Worm (Caenorhabditis elegans) whole organism, early embryonic: ENCODE results near the gene T19C9.10.

ENCODE experiments used
- B0310.2 ChIP-seq: sonication (generic microtip); optimal IDR thresholded peaks from 2 replicates; lab custom pipeline; 2016; ENCODE audit warnings: mild to moderate bottlenecking, missing genetic modification characterization, missing compliant biosample characterization
- ama-1 ChIP-seq: fragments of 150-350 bp; optimal IDR thresholded peaks from 2 replicates; lab custom pipeline; 2014

DNA sequence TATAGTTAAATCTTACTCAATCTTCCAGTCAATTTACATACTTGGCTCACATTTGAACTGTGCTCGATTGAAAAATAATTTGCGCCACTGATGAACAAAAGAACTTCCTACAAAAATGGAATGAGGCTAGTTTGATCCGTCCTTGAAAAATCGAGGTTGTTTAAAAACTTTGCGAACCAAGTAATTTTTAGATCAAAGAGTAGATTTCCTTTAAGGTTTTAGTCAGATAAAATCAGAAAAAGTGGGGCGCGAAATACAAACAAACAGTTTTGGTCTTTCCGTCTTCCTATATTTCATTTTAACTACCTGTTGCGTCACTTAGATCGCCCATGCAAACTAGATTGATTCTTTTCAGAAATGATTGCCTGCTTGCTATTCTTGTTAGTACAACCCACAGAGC is 34.5 kb upstream of the T19C9.10 start, which contains the start of gene Y68A4A.10:
- no peak for TF ChIP-seq ama-1
- no peak for TF ChIP-seq B0310.2 (tag; lab: Kevin White, UChicago)
